Worm (Caenorhabditis elegans): ENCODE measurements around the gene F02A9.1.

ce11 chrIII:9091392-9092291 is 14.0 kb upstream of the F02A9.1 start, which contains the start of gene glp-1:
- TF ChIP-seq hmbx-1 (tag; optimal IDR thresholded peaks at IDR 0.05) (no peak), ama-1 (optimal IDR thresholded peaks at IDR 0.05) (no peak), tra-4 (tag; optimal IDR thresholded peaks at IDR 0.05) (no peak), B0310.2 (tag; optimal IDR thresholded peaks at IDR 0.05) (no peak), flt-1 (GFP tag; IDR thresholded peaks at IDR 0.05) (no peak), F13C5.2 (tag; optimal IDR thresholded peaks at IDR 0.05) (no peak), ceh-36 (tag; optimal IDR thresholded peaks at IDR 0.05) (no peak), hnd-1 (tag; optimal IDR thresholded peaks at IDR 0.05) (no peak), aly-1 (tag; optimal IDR thresholded peaks at IDR 0.05) (no peak), tbx-11 (GFP tag; IDR thresholded peaks at IDR 0.05) (no peak), scrt-1 (GFP tag; IDR thresholded peaks at IDR 0.05) (no peak), tbx-37 (GFP tag; conservative IDR thresholded peaks at IDR 0.05) (no peak), pes-1 (GFP tag; IDR thresholded peaks at IDR 0.05) (no peak)

Measured in whole organism, early embryonic.